Worm (Caenorhabditis elegans): ENCODE results near the gene srsx-9.

DNA sequence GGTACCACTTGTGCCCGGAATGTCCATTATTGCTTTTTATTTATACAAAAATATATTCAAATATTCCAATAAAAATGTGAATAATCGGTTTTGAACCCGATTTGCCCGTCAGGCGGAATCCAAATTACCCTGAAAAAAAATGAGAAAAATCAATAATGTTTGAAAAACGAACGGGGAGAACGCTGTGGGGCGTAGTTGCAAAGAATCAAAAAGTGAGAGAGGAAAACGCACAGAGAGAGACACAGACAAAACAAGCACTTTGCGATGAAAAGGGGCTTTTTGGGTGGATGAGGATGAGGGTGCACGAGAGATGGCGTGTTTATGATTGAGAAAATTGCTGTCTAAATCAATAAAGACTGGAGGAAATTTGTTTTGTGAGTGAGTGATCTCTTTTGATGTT, 9.9 kb downstream of the srsx-9 start, which contains the start of gene tam-1:
- TF ChIP-seq mep-1 (tag; optimal IDR thresholded peaks at IDR 0.05) (no peak), sup-37 (GFP tag; optimal IDR thresholded peaks at IDR 0.05) (no peak)

Data from whole organism, L1 larva.